Fruit fly (Drosophila melanogaster) whole organism, embryonic: ENCODE measurements around the gene CG46441.

ENCODE experiments used
- B-H1 ChIP-seq: fragments of 200-800 bp; sonication (Bioruptor generic); IDR thresholded peaks from 3 replicates; pipeline ENCODE4 v1.3.6; 2022; ENCODE audit warnings: missing biosample characterization, missing genetic modification characterization
- CG10565 ChIP-seq: fragments of 200-800 bp; sonication (Bioruptor generic); optimal IDR thresholded peaks from 3 replicates; lab custom pipeline; 2016; ENCODE audit warnings: missing biosample characterization, mild to moderate bottlenecking, missing genetic modification characterization
- CG12219 ChIP-seq: fragments of 200-800 bp; sonication (Bioruptor generic); optimal IDR thresholded peaks from 3 replicates; lab custom pipeline; 2018; ENCODE audit warnings: missing biosample characterization, mild to moderate bottlenecking, missing genetic modification characterization
- CG13894 ChIP-seq: fragments of 200-800 bp; sonication (Bioruptor generic); optimal IDR thresholded peaks from 3 replicates; lab custom pipeline; 2018; ENCODE audit warnings: missing biosample characterization, mild to moderate bottlenecking, missing genetic modification characterization, moderate library complexity
- CG15479 ChIP-seq: fragments of 200-800 bp; sonication (Bioruptor generic); optimal IDR thresholded peaks from 3 replicates; lab custom pipeline; 2019; ENCODE audit warnings: missing biosample characterization, mild to moderate bottlenecking, missing genetic modification characterization, moderate library complexity
- CG16779 ChIP-seq: fragments of 200-800 bp; sonication (Bioruptor generic); IDR thresholded peaks from 2 replicates; pipeline ENCODE4 v1.3.6; 2022; ENCODE audit warnings: missing biosample characterization, missing genetic modification characterization
- CG17361 ChIP-seq: fragments of 200-800 bp; sonication (Bioruptor generic); IDR thresholded peaks from 3 replicates; pipeline ENCODE4 v1.3.6; 2022; ENCODE audit warnings: missing biosample characterization, missing genetic modification characterization
- CG17912 ChIP-seq: fragments of 200-800 bp; sonication (Bioruptor generic); optimal IDR thresholded peaks from 2 replicates; lab custom pipeline; 2018; ENCODE audit warnings: missing biosample characterization, mild to moderate bottlenecking, missing genetic modification characterization
- CG18476 ChIP-seq: fragments of 200-800 bp; sonication (Bioruptor generic); optimal IDR thresholded peaks from 2 replicates; lab custom pipeline; 2016; ENCODE audit warnings: missing biosample characterization, mild to moderate bottlenecking, missing genetic modification characterization
- CG18764 ChIP-seq: fragments of 200-800 bp; sonication (Bioruptor generic); optimal IDR thresholded peaks from 3 replicates; lab custom pipeline; 2016; ENCODE audit warnings: missing biosample characterization, missing genetic modification characterization
- CG2129 ChIP-seq: fragments of 200-800 bp; sonication (Bioruptor generic); IDR thresholded peaks from 2 replicates; pipeline ENCODE4 v1.3.6; 2022; ENCODE audit warnings: missing biosample characterization, missing genetic modification characterization; ENCODE audit not compliant: partially characterized antibody
- CG31365 ChIP-seq: fragments of 200-800 bp; sonication (Bioruptor generic); optimal IDR thresholded peaks from 2 replicates; lab custom pipeline; 2018; ENCODE audit warnings: missing biosample characterization, mild to moderate bottlenecking, missing genetic modification characterization
- CG31388 ChIP-seq: fragments of 200-800 bp; sonication (Bioruptor generic); optimal IDR thresholded peaks from 2 replicates; lab custom pipeline; 2016; ENCODE audit warnings: missing biosample characterization, missing genetic modification characterization
- CG31441 ChIP-seq: fragments of 200-800 bp; sonication (Bioruptor generic); IDR thresholded peaks from 2 replicates; pipeline ENCODE4 v1.3.6; 2022; ENCODE audit warnings: missing biosample characterization, missing genetic modification characterization
- CG3995 ChIP-seq: fragments of 200-800 bp; sonication (Bioruptor generic); optimal IDR thresholded peaks from 3 replicates; lab custom pipeline; 2016; ENCODE audit warnings: missing biosample characterization, missing genetic modification characterization
- CG43689 ChIP-seq: fragments of 200-800 bp; sonication (Bioruptor generic); IDR thresholded peaks from 2 replicates; pipeline ENCODE4 v1.3.6; 2022; ENCODE audit warnings: missing biosample characterization, missing genetic modification characterization
- CG4730 ChIP-seq: fragments of 200-800 bp; sonication (Bioruptor generic); IDR thresholded peaks from 2 replicates; pipeline ENCODE4 v1.3.6; 2022; ENCODE audit warnings: missing biosample characterization, missing genetic modification characterization
- CG4820 ChIP-seq: fragments of 200-800 bp; sonication (Bioruptor generic); optimal IDR thresholded peaks from 3 replicates; lab custom pipeline; 2016; ENCODE audit warnings: missing biosample characterization, missing genetic modification characterization
- CG6689 ChIP-seq: fragments of 200-800 bp; sonication (Bioruptor generic); IDR thresholded peaks from 2 replicates; pipeline ENCODE4 v1.3.6; 2022; ENCODE audit warnings: missing biosample characterization, missing genetic modification characterization
- CG6765 ChIP-seq: fragments of 200-800 bp; sonication (Bioruptor generic); optimal IDR thresholded peaks from 3 replicates; lab custom pipeline; 2017; ENCODE audit warnings: missing biosample characterization, mild to moderate bottlenecking, missing genetic modification characterization
- CG7839 ChIP-seq: fragments of 200-800 bp; sonication (Bioruptor generic); optimal IDR thresholded peaks from 3 replicates; lab custom pipeline; 2018; ENCODE audit warnings: missing biosample characterization, mild to moderate bottlenecking, missing genetic modification characterization, moderate library complexity
- Eip74EF ChIP-seq, 2 experiments: fragments of 200-800 bp in 1 of 2; fragments of >200 bp in 1 of 2; sonication (Bioruptor generic) in 1 of 2; optimal IDR thresholded peaks; 2 replicates each; lab custom pipeline; 2017 to 2019; ENCODE audit warnings: missing biosample characterization in 2 of 2, missing genetic modification characterization in 2 of 2, mild to moderate bottlenecking in 1 of 2, moderate library complexity in 1 of 2
- Elba2 ChIP-seq: fragments of 200-800 bp; sonication (Bioruptor generic); optimal IDR thresholded peaks from 3 replicates; lab custom pipeline; 2016; ENCODE audit warnings: missing biosample characterization, missing genetic modification characterization
- Gug ChIP-seq: fragments of 200-800 bp; sonication (Bioruptor generic); IDR thresholded peaks from 4 replicates; pipeline ENCODE4 v1.3.6; 2022; ENCODE audit warnings: missing biosample characterization, missing genetic modification characterization
- HLH4C ChIP-seq: fragments of 200-800 bp; sonication (Bioruptor generic); IDR thresholded peaks from 3 replicates; pipeline ENCODE4 v1.3.6; 2022; ENCODE audit warnings: missing biosample characterization, missing genetic modification characterization; ENCODE audit not compliant: partially characterized antibody
- Hr3 ChIP-seq: fragments of 200-800 bp; sonication (Bioruptor generic); optimal IDR thresholded peaks from 3 replicates; lab custom pipeline; 2016; ENCODE audit warnings: missing biosample characterization, missing genetic modification characterization
- MTF-1 ChIP-seq: fragments of 200-800 bp; sonication (Bioruptor generic); optimal IDR thresholded peaks from 2 replicates; lab custom pipeline; 2018; ENCODE audit warnings: missing biosample characterization, mild to moderate bottlenecking, missing genetic modification characterization, borderline replicate concordance
- Mad ChIP-seq: fragments of 200-800 bp; sonication (Bioruptor generic); optimal IDR thresholded peaks from 2 replicates; lab custom pipeline; 2016; ENCODE audit warnings: missing biosample characterization, missing genetic modification characterization
- Neu2 ChIP-seq: fragments of 200-800 bp; sonication (Bioruptor generic); optimal IDR thresholded peaks from 3 replicates; lab custom pipeline; 2016; ENCODE audit warnings: missing biosample characterization, missing genetic modification characterization, borderline replicate concordance
- Nf-YC ChIP-seq: fragments of 200-800 bp; optimal IDR thresholded peaks from 3 replicates; lab custom pipeline; 2019; ENCODE audit warnings: missing biosample characterization, mild to moderate bottlenecking, missing genetic modification characterization, moderate library complexity
- Sox100B ChIP-seq: fragments of 200-800 bp; sonication (Bioruptor generic); optimal IDR thresholded peaks from 3 replicates; lab custom pipeline; 2018; ENCODE audit warnings: missing biosample characterization, mild to moderate bottlenecking, missing genetic modification characterization
- Ssrp ChIP-seq: fragments of 200-800 bp; sonication (Bioruptor generic); optimal IDR thresholded peaks from 2 replicates; lab custom pipeline; 2018; ENCODE audit warnings: missing biosample characterization, mild to moderate bottlenecking, missing genetic modification characterization, moderate library complexity
- TFAM ChIP-seq: fragments of 200-800 bp; sonication (Bioruptor generic); optimal IDR thresholded peaks from 2 replicates; lab custom pipeline; 2017; ENCODE audit warnings: missing biosample characterization, missing genetic modification characterization, inconsistent platforms
- Usf ChIP-seq: fragments of 200-800 bp; sonication (Bioruptor generic); optimal IDR thresholded peaks from 2 replicates; lab custom pipeline; 2017; ENCODE audit warnings: missing genotype, missing biosample characterization, missing genetic modification characterization
- Xrp1 ChIP-seq: fragments of 200-800 bp; sonication (Bioruptor generic); IDR thresholded peaks from 2 replicates; pipeline ENCODE4 v1.3.6; 2022; ENCODE audit warnings: missing biosample characterization, missing genetic modification characterization
- YL-1 ChIP-seq: fragments of 200-800 bp; sonication (Bioruptor generic); optimal IDR thresholded peaks from 3 replicates; lab custom pipeline; 2017; ENCODE audit warnings: missing biosample characterization, mild to moderate bottlenecking, missing genetic modification characterization
- ara ChIP-seq: fragments of 200-800 bp; sonication (Bioruptor generic); IDR thresholded peaks from 2 replicates; pipeline ENCODE4 v1.3.6; 2022; ENCODE audit warnings: missing biosample characterization, missing genetic modification characterization
- bbx ChIP-seq: fragments of 200-800 bp; sonication (Bioruptor generic); IDR thresholded peaks from 2 replicates; pipeline ENCODE4 v1.3.6; 2022; ENCODE audit warnings: missing biosample characterization, missing genetic modification characterization; ENCODE audit not compliant: partially characterized antibody
- cwo ChIP-seq: fragments of 200-800 bp; sonication (Bioruptor generic); optimal IDR thresholded peaks from 3 replicates; lab custom pipeline; 2017; ENCODE audit warnings: missing biosample characterization, missing genetic modification characterization, mild to moderate bottlenecking, moderate library complexity, missing genetic modification reagents
- exex ChIP-seq: fragments of 200-800 bp; sonication (Bioruptor generic); optimal IDR thresholded peaks from 4 replicates; lab custom pipeline; 2018; ENCODE audit warnings: missing biosample characterization, mild to moderate bottlenecking, missing genetic modification characterization, moderate library complexity
- gcm2 ChIP-seq: fragments of 200-800 bp; sonication (Bioruptor generic); optimal IDR thresholded peaks from 2 replicates; lab custom pipeline; 2016; ENCODE audit warnings: missing biosample characterization, missing genetic modification characterization
- onecut ChIP-seq: fragments of 200-800 bp; sonication (Bioruptor generic); IDR thresholded peaks from 2 replicates; pipeline ENCODE4 v1.3.6; 2022; ENCODE audit warnings: missing biosample characterization, missing genetic modification characterization
- pb ChIP-seq: fragments of 200-800 bp; sonication (Bioruptor generic); optimal IDR thresholded peaks from 3 replicates; lab custom pipeline; 2016; ENCODE audit warnings: missing biosample characterization, missing genetic modification characterization
- pho ChIP-seq: fragments of 200-800 bp; sonication (Bioruptor generic); optimal IDR thresholded peaks from 2 replicates; lab custom pipeline; 2016; ENCODE audit warnings: missing biosample characterization, missing genetic modification characterization
- phol ChIP-seq: fragments of 200-800 bp; sonication (Bioruptor generic); optimal IDR thresholded peaks from 3 replicates; lab custom pipeline; 2018; ENCODE audit warnings: missing biosample characterization, mild to moderate bottlenecking, missing genetic modification characterization, moderate library complexity
- pita ChIP-seq: fragments of 200-800 bp; sonication (Bioruptor generic); optimal IDR thresholded peaks from 2 replicates; lab custom pipeline; 2017; ENCODE audit warnings: missing biosample characterization, mild to moderate bottlenecking, missing genetic modification characterization
- row ChIP-seq: fragments of 200-800 bp; sonication (Bioruptor generic); IDR thresholded peaks from 3 replicates; pipeline ENCODE4 v1.3.6; 2022; ENCODE audit warnings: missing biosample characterization, missing genetic modification characterization
- slbo ChIP-seq: fragments of 200-800 bp; sonication (Bioruptor generic); IDR thresholded peaks from 2 replicates; pipeline ENCODE4 v1.3.6; 2022; ENCODE audit warnings: missing biosample characterization, missing genetic modification characterization
- unc-4 ChIP-seq: fragments of 200-800 bp; sonication (Bioruptor generic); IDR thresholded peaks from 2 replicates; pipeline ENCODE4 v1.3.6; 2022; ENCODE audit warnings: missing biosample characterization, missing genetic modification characterization; ENCODE audit not compliant: partially characterized antibody

Gene CG46441

DNA sequence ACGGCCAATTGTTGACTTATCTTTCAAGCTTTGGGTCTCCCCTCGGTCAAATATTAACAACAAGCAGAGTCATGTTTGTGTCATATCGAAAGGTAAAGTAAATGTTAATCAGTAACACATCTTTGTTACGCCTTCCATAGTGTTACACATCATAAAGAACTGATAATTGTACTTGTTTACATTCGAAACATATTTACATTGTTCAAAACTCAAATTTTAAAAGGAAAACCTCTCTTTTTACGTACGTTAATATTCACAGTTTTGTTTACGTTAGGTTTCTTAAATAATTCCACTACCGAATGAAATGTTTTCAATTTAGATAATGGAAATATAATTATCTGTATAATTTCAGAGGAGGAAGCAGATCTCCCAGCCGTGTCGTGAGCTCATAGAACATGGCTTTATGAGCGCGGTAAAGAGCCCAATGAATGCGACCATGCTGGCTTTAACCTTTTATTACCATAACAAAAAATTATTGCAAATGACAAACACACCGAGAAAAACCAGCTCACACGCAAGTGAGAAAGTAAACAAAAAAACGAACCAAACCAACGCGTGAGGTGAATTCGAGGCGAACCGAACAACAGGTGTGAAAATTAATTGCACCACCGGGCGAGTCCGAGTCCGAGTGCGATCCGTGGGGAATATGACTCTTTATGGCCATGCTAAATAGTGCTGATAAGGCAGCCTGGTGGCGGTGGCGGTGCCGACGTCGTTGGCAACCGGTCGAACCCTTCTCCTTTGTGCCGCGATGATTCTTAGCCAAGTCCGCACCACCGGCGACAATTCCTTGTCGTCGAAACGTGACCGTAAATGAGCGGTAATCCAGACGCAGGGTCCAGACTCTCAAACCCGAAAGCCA lies 40.7 kb upstream of the CG46441 start (continued):
- no peak for TF ChIP-seq CG6689 (GFP tag; lab: Robert Waterston, UW)
- no peak; the same call in 2 of the 3 replicates for TF ChIP-seq B-H1 (GFP tag; lab: Robert Waterston, UW)
- no peak for TF ChIP-seq gcm2
- TF ChIP-seq pita (GFP tag; lab: Kevin White, UChicago), result no peak
- peak in 1 of 2 experiments; percentile 19 for TF ChIP-seq Eip74EF (GFP tag; optimal IDR thresholded peaks at IDR 0.05; lab: Kevin White, UChicago)
- TF ChIP-seq CG17912, result no peak
- TF ChIP-seq CG16779 (GFP tag; lab: Robert Waterston, UW), result no peak
- no peak for TF ChIP-seq CG31388
- no peak for TF ChIP-seq phol (tag; lab: Kevin White, UChicago)
- no peak for TF ChIP-seq CG13894
- TF ChIP-seq Mad, result no peak
- TF ChIP-seq CG6765 (GFP tag; lab: Kevin White, UChicago), result no peak
- TF ChIP-seq Neu2 (GFP tag; lab: Kevin White, UChicago), result no peak
- no peak for TF ChIP-seq CG2129
- TF ChIP-seq Gug, result no peak
- TF ChIP-seq bbx (GFP tag; lab: Robert Waterston, UW), result no peak
- peak; percentile 22 for TF ChIP-seq CG18476 (GFP tag; lab: Kevin White, UChicago)
- TF ChIP-seq HLH4C, result no peak
- no peak for TF ChIP-seq Elba2 (GFP tag; lab: Kevin White, UChicago)
- peak; percentile 74 for TF ChIP-seq Xrp1
- TF ChIP-seq MTF-1 (GFP tag; lab: Kevin White, UChicago), result peak; percentile 70
- TF ChIP-seq TFAM (GFP tag; lab: Kevin White, UChicago), result no peak
- TF ChIP-seq Sox100B, result peak; percentile 77
- no peak for TF ChIP-seq pb (GFP tag; lab: Kevin White, UChicago)
- no peak for TF ChIP-seq exex (tag; lab: Kevin White, UChicago)
- peak; percentile 83 for TF ChIP-seq CG15479 (GFP tag; lab: Kevin White, UChicago)
- no peak for TF ChIP-seq CG4730 (GFP tag; lab: Robert Waterston, UW)
- peak; percentile 11 for TF ChIP-seq cwo (GFP tag; lab: Kevin White, UChicago)
- TF ChIP-seq pho, result no peak
- TF ChIP-seq unc-4 (GFP tag; lab: Robert Waterston, UW), result no peak
- no peak for TF ChIP-seq ara (GFP tag; lab: Robert Waterston, UW)
- no peak for TF ChIP-seq CG43689 (GFP tag; lab: Robert Waterston, UW)
- no peak for TF ChIP-seq CG4820 (GFP tag; lab: Kevin White, UChicago)
- no peak for TF ChIP-seq CG18764 (GFP tag; lab: Kevin White, UChicago)
- TF ChIP-seq CG31365, result no peak
- peak; percentile 32; the same call in 1 of the 2 replicates for TF ChIP-seq onecut (GFP tag; lab: Robert Waterston, UW)
- TF ChIP-seq CG10565 (GFP tag; lab: Kevin White, UChicago), result no peak
- TF ChIP-seq CG3995 (GFP tag; lab: Kevin White, UChicago), result no peak
- 0 out of 3 replicates have a peak, but pooled peaks have one; percentile 24 for TF ChIP-seq row
- TF ChIP-seq Ssrp (tag; lab: Kevin White, UChicago), result no peak
- TF ChIP-seq YL-1 (GFP tag; lab: Kevin White, UChicago), result peak; percentile 19
- TF ChIP-seq Hr3 (GFP tag; lab: Kevin White, UChicago), result no peak
- no peak for TF ChIP-seq Nf-YC (tag; lab: Kevin White, UChicago)
- no peak for TF ChIP-seq Usf (GFP tag; lab: Kevin White, UChicago)
- no peak; the same call in 1 of the 2 replicates for TF ChIP-seq CG31441 (GFP tag; lab: Robert Waterston, UW)
- TF ChIP-seq CG12219 (GFP tag; lab: Kevin White, UChicago), result peak; percentile 41
- TF ChIP-seq slbo, result no peak
- peak; percentile 42; the same call in 2 of the 3 replicates for TF ChIP-seq CG17361 (GFP tag; lab: Robert Waterston, UW)
- no peak for TF ChIP-seq CG7839 (tag; lab: Kevin White, UChicago)
